Worm (Caenorhabditis elegans): Measurements from ENCODE around the gene F10B5.2.

Gene F10B5.2

ce11 chrII:8144543-8144942 is at the start of gene F10B5.2 (continued):
- TF ChIP-seq lir-1 (GFP tag; conservative IDR thresholded peaks at IDR 0.05): no peak
- TF ChIP-seq snpc-3.4 (tag; optimal IDR thresholded peaks at IDR 0.05): peak; percentile 63
- no peak for TF ChIP-seq nfya-2 (GFP tag; IDR thresholded peaks at IDR 0.05)
- no peak for TF ChIP-seq cebp-2 (GFP tag; IDR thresholded peaks at IDR 0.05)
- TF ChIP-seq C06A6.2 (GFP tag; conservative IDR thresholded peaks at IDR 0.05): no peak
- TF ChIP-seq Y53F4B.3 (GFP tag; IDR thresholded peaks at IDR 0.05): no peak
- TF ChIP-seq ccch-3 (GFP tag; optimal IDR thresholded peaks at IDR 0.05): no peak
- no peak for TF ChIP-seq madf-10 (tag; optimal IDR thresholded peaks at IDR 0.05)
- peak; percentile 60 for TF ChIP-seq snpc-1.3 (tag; optimal IDR thresholded peaks at IDR 0.05; ENCODE audit: insufficient read depth)
- peak; percentile 37 for TF ChIP-seq hrde-1 (tag; optimal IDR thresholded peaks at IDR 0.05; ENCODE audit: borderline replicate concordance)
- TF ChIP-seq unc-62 (GFP tag; optimal IDR thresholded peaks at IDR 0.05): no peak
- TF ChIP-seq him-1 (tag; optimal IDR thresholded peaks at IDR 0.05): peak; percentile 44
- peak; percentile 51 for TF ChIP-seq lin-54 (GFP tag; optimal IDR thresholded peaks at IDR 0.05)
- TF ChIP-seq ztf-22 (GFP tag; optimal IDR thresholded peaks at IDR 0.05): no peak
- TF ChIP-seq let-607 (tag; optimal IDR thresholded peaks at IDR 0.05): no peak
- TF ChIP-seq ztf-18 (tag; optimal IDR thresholded peaks at IDR 0.05): no peak
- no peak for TF ChIP-seq dox-1 (GFP tag; IDR thresholded peaks at IDR 0.05)
- TF ChIP-seq F39B2.1 (GFP tag; IDR thresholded peaks at IDR 0.05): no peak
- TF ChIP-seq F52B5.7 (tag; optimal IDR thresholded peaks at IDR 0.05): no peak
- TF ChIP-seq ceh-58 (GFP tag; IDR thresholded peaks at IDR 0.05): no peak
- TF ChIP-seq snpc-1.1 (tag; optimal IDR thresholded peaks at IDR 0.05; ENCODE audit: insufficient read depth): no peak
- TF ChIP-seq gei-17 (GFP tag; optimal IDR thresholded peaks at IDR 0.05): no peak
- TF ChIP-seq rcor-1 (GFP tag; IDR thresholded peaks at IDR 0.05): 0 out of 2 replicates have a peak, but pooled peaks have one; percentile 42
- no peak for TF ChIP-seq mes-4 (tag; optimal IDR thresholded peaks at IDR 0.05)
- no peak for TF ChIP-seq pbrm-1 (GFP tag; IDR thresholded peaks at IDR 0.05)
- no peak for TF ChIP-seq madf-8 (GFP tag; conservative IDR thresholded peaks at IDR 0.05)
- no peak for TF ChIP-seq pha-4 (tag; optimal IDR thresholded peaks at IDR 0.05)
- no peak for TF ChIP-seq sdz-38 (tag; optimal IDR thresholded peaks at IDR 0.05)

ce11 chrII:8099212-8099784 is 45.3 kb upstream of the F10B5.2 start:
- TF ChIP-seq xnd-1 (tag; optimal IDR thresholded peaks at IDR 0.05): no peak

- TF ChIP-seq lin-40 (tag; optimal IDR thresholded peaks at IDR 0.05) (no peak), nfya-1 (tag; optimal IDR thresholded peaks at IDR 0.05; ENCODE audit: borderline replicate concordance, insufficient read depth) (no peak), ztf-25 (GFP tag; IDR thresholded peaks at IDR 0.05) (no peak), snpc-3.4 (tag; optimal IDR thresholded peaks at IDR 0.05) (no peak), sptf-2 (GFP tag; optimal IDR thresholded peaks at IDR 0.05) (no peak), nhr-80 (tag; optimal IDR thresholded peaks at IDR 0.05) (no peak), F57A8.1 (GFP tag; optimal IDR thresholded peaks at IDR 0.05) (no peak), ama-1 (optimal IDR thresholded peaks at IDR 0.05) (no peak), ama-1 (GFP tag; optimal IDR thresholded peaks at IDR 0.05) (no peak), madf-8 (GFP tag; conservative IDR thresholded peaks at IDR 0.05) (no peak), F37B4.10 (GFP tag; IDR thresholded peaks at IDR 0.05) (no peak), ccch-3 (GFP tag; optimal IDR thresholded peaks at IDR 0.05) (no peak), gei-17 (GFP tag; optimal IDR thresholded peaks at IDR 0.05) (no peak), Y95B8A.8 (GFP tag; IDR thresholded peaks at IDR 0.05) (no peak), aptf-3 (GFP tag; IDR thresholded peaks at IDR 0.05) (no peak), F10E7.11 (tag; optimal IDR thresholded peaks at IDR 0.05) (no peak), chd-7 (tag; optimal IDR thresholded peaks at IDR 0.05) (no peak), ztf-28 (GFP tag; IDR thresholded peaks at IDR 0.05) (no peak), ztf-18 (tag; optimal IDR thresholded peaks at IDR 0.05) (no peak), ekl-4 (GFP tag; IDR thresholded peaks at IDR 0.05) (no peak)
Measured at ce11 chrII:8102041-8102440, 42.5 kb upstream of the F10B5.2 start, which contains the start of gene sre-2. sre-2 (minus strand) TSS chrII:8102141.
